Worm (Caenorhabditis elegans): ENCODE measurements around the gene dgn-1.

DNA sequence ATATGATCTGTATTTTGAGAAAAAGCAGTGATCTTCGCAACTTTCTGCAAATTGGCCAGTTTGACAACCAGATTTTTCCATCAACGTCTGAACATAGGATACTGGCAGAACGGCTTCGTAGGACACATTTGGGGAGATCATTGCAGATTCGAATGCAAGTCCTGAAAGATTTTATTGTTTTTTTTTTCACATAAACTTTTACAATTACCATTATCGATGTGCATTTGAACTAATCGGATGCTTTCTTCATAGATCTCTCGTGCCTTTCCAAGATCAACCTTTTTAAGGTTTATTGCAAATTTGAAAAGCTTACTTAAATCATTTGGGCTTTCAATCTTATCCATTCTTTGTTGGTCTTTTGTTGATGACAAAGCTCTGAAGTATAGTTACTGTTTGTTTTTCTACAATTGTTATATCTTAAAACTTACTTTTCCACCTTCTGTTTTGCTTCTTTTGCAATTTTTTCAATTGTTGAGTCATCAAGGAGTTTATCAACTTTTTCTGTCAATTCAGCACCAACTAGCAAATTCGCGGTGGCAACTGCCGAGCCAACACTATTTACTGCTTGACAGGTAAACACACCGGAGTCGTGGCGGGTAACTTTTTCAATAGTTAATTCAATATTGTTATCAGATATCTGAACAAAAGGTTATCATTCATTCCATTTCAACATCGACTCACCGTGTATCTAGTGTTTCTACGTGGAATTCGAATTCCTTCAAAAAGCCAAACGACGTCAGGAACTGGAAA lies 47.8 kb upstream of the dgn-1 start:
- no peak for TF ChIP-seq dmd-4 (tag; optimal IDR thresholded peaks at IDR 0.05; ENCODE audit: borderline replicate concordance)
- no peak for TF ChIP-seq pha-4 (tag; optimal IDR thresholded peaks at IDR 0.05)
- TF ChIP-seq ets-4 (tag; optimal IDR thresholded peaks at IDR 0.05): no peak
- no peak for TF ChIP-seq ahr-1 (tag; optimal IDR thresholded peaks at IDR 0.05)
- TF ChIP-seq ceh-30 (tag; optimal IDR thresholded peaks at IDR 0.05): no peak
- TF ChIP-seq sox-4 (tag; optimal IDR thresholded peaks at IDR 0.05): no peak
- no peak for TF ChIP-seq sox-2 (GFP tag; IDR thresholded peaks at IDR 0.05)
